Fruit fly (Drosophila melanogaster): ENCODE results near the gene Argk2.
A peak's percentile ranks its signal among the peaks of the same experiment; 100 is the strongest.

Argk2 gene

DNA sequence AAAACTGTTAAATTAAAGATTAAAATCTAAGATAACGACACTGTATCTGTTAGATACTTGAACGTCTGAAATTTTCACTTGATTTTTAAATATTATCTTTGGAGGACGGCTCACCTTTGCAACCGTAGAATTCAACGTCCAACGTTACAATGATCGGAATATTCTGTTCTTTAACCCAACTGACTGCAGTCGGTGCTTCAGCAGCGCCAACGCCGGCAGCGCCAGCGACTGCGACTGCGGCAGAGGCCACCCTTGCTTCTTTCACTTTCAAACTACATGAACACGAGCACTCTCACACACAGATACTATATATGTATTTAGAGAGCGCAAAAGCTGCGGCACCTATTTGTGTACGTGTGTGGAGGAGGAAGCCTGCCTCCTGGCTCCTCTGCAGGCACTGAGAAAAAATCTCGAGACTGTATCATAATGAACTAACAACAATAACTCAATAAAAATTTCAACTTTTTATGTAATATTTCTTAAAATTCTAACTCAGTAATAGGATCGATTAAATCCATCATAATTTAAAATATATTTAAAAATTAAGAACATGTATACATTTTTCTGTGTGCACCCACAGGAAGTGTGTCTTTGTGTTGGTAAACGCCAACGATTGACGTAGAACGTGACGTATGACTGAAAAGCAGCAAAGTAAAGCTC is 10.3 kb downstream of the Argk2 start (continued):
- peak; percentile 94 for TF ChIP-seq CG2712 (tag; optimal IDR thresholded peaks at IDR 0.05)
- TF ChIP-seq GATAe (GFP tag; conservative IDR thresholded peaks at IDR 0.05): peak; percentile 56; the same call in 1 of the 2 replicates
- peak; percentile 79 for TF ChIP-seq CG4404 (GFP tag; IDR thresholded peaks at IDR 0.05)
- TF ChIP-seq CG3847 (GFP tag; IDR thresholded peaks at IDR 0.05): peak; percentile 90
- no peak for TF ChIP-seq gfzf (GFP tag; optimal IDR thresholded peaks at IDR 0.05)
- peak; percentile 83 for TF ChIP-seq CG18476 (GFP tag; optimal IDR thresholded peaks at IDR 0.05)
- TF ChIP-seq NC2α (GFP tag; optimal IDR thresholded peaks at IDR 0.05): no peak
- peak; percentile 3 for TF ChIP-seq Sry-δ (GFP tag; optimal IDR thresholded peaks at IDR 0.05)
- TF ChIP-seq lilli (GFP tag; optimal IDR thresholded peaks at IDR 0.05): peak; percentile 82
- TF ChIP-seq ac (GFP tag; optimal IDR thresholded peaks at IDR 0.05): peak; percentile 25
- TF ChIP-seq Drgx (GFP tag; IDR thresholded peaks at IDR 0.05): peak; percentile 97
- peak; percentile 87 for TF ChIP-seq D19A (tag; optimal IDR thresholded peaks at IDR 0.05)
- peak; percentile 75; the same call in 1 of the 3 replicates for TF ChIP-seq CG6175 (GFP tag; IDR thresholded peaks at IDR 0.05)
- peak; percentile 71 for TF ChIP-seq CG15696 (tag; optimal IDR thresholded peaks at IDR 0.05)
- TF ChIP-seq onecut (GFP tag; IDR thresholded peaks at IDR 0.05): peak; percentile 81
- peak; percentile 86 for TF ChIP-seq CG34376 (GFP tag; optimal IDR thresholded peaks at IDR 0.05)
- no peak for TF ChIP-seq repo (GFP tag; optimal IDR thresholded peaks at IDR 0.05)
- peak; percentile 68 for TF ChIP-seq sqz (GFP tag; optimal IDR thresholded peaks at IDR 0.05)
- TF ChIP-seq CG10543 (GFP tag; optimal IDR thresholded peaks at IDR 0.05): peak; percentile 95
- peak; percentile 78 for TF ChIP-seq Deaf1 (tag; optimal IDR thresholded peaks at IDR 0.05)
- peak; percentile 87 for TF ChIP-seq CG12769 (tag; optimal IDR thresholded peaks at IDR 0.05)
- no peak for TF ChIP-seq fru (optimal IDR thresholded peaks at IDR 0.05)
- TF ChIP-seq dysf (GFP tag; IDR thresholded peaks at IDR 0.05): peak; percentile 91
- no peak for TF ChIP-seq luna (GFP tag; optimal IDR thresholded peaks at IDR 0.05)
- TF ChIP-seq Doc3 (GFP tag; IDR thresholded peaks at IDR 0.05; ENCODE audit: partially characterized antibody): no peak
- TF ChIP-seq CG10959 (GFP tag; IDR thresholded peaks at IDR 0.05): peak; percentile 79
- peak; percentile 62 for TF ChIP-seq CG10274 (GFP tag; optimal IDR thresholded peaks at IDR 0.05)
- TF ChIP-seq B-H2 (GFP tag; optimal IDR thresholded peaks at IDR 0.05): peak; percentile 97
- peak; percentile 78 for TF ChIP-seq CG2889 (GFP tag; IDR thresholded peaks at IDR 0.05)
- peak; percentile 94 for TF ChIP-seq PHDP (tag; optimal IDR thresholded peaks at IDR 0.05)
- peak; percentile 68 for TF ChIP-seq CG7987 (GFP tag; optimal IDR thresholded peaks at IDR 0.05)
- TF ChIP-seq BEAF-32 (GFP tag; optimal IDR thresholded peaks at IDR 0.05): no peak
- peak; percentile 90 for TF ChIP-seq cwo (GFP tag; optimal IDR thresholded peaks at IDR 0.05)
- peak; percentile 82 for TF ChIP-seq CG16815 (GFP tag; optimal IDR thresholded peaks at IDR 0.05)
- peak; percentile 93 for TF ChIP-seq Ets65A (GFP tag)
- no peak for TF ChIP-seq HmgD (GFP tag; optimal IDR thresholded peaks at IDR 0.05)
- TF ChIP-seq CG9609 (GFP tag; optimal IDR thresholded peaks at IDR 0.05): peak; percentile 39
- TF ChIP-seq ken (GFP tag; IDR thresholded peaks at IDR 0.05): peak; percentile 85; the same call in 2 of the 3 replicates
- peak; percentile 61 for TF ChIP-seq jing (GFP tag; optimal IDR thresholded peaks at IDR 0.05)
- peak; percentile 95 for TF ChIP-seq sens (GFP tag)
- TF ChIP-seq al (GFP tag; IDR thresholded peaks at IDR 0.05): peak; percentile 86
- peak; percentile 95 for TF ChIP-seq vvl (GFP tag; IDR thresholded peaks at IDR 0.05)
- TF ChIP-seq CG11085 (GFP tag; IDR thresholded peaks at IDR 0.05): peak; percentile 87
- no peak for TF ChIP-seq CG1832 (GFP tag; optimal IDR thresholded peaks at IDR 0.05)
- peak; percentile 74 for TF ChIP-seq CG18764 (GFP tag; optimal IDR thresholded peaks at IDR 0.05)
- TF ChIP-seq CG11456 (GFP tag; IDR thresholded peaks at IDR 0.05): peak; percentile 87
- TF ChIP-seq Sox100B (GFP tag; optimal IDR thresholded peaks at IDR 0.05): peak; percentile 86
- TF ChIP-seq eyg (GFP tag; optimal IDR thresholded peaks at IDR 0.05): peak; percentile 11
- TF ChIP-seq kay (GFP tag; optimal IDR thresholded peaks at IDR 0.05): peak; percentile 77
- TF ChIP-seq Dref (GFP tag; IDR thresholded peaks at IDR 0.05): 0 out of 2 replicates have a peak, but pooled peaks have one; percentile 27
- peak; percentile 74 for TF ChIP-seq CG12219 (GFP tag; optimal IDR thresholded peaks at IDR 0.05)
